Worm (Caenorhabditis elegans) whole organism, mixed stage, embryonic: Measurements from ENCODE around the gene srh-192.
A peak's percentile ranks its signal among the peaks of the same experiment; 100 is the strongest.
"Not testable (repeated sequence)": the region's sequence is repeated elsewhere in the genome, so short reads cannot be mapped to it uniquely, and the experiment has no call there.

Source experiments
- M03D4.4 ChIP-seq: sonication (generic microtip); optimal IDR thresholded peaks from 2 replicates; lab custom pipeline; 2017; ENCODE audit warnings: mild to moderate bottlenecking, missing genetic modification characterization, missing compliant biosample characterization
- blmp-1 ChIP-seq: fragments of 150-350 bp; optimal IDR thresholded peaks from 2 replicates; lab custom pipeline; 2014; ENCODE audit warnings: missing biosample characterization, missing genetic modification characterization
- ceh-39 ChIP-seq: fragments of 150-350 bp; optimal IDR thresholded peaks from 2 replicates; lab custom pipeline; 2014; ENCODE audit warnings: missing biosample characterization, missing genetic modification characterization
- ceh-43 ChIP-seq: fragments of 200-800 bp; sonication (Bioruptor generic); optimal IDR thresholded peaks from 2 replicates; lab custom pipeline; 2018; ENCODE audit warnings: mild to moderate bottlenecking, missing genetic modification characterization, moderate library complexity, missing compliant biosample characterization
- ceh-83 ChIP-seq: fragments of 200-800 bp; sonication (Bioruptor generic); optimal IDR thresholded peaks from 2 replicates; lab custom pipeline; 2018; ENCODE audit warnings: mild to moderate bottlenecking, missing genetic modification characterization, missing compliant biosample characterization
- ces-1 ChIP-seq: fragments of 150-350 bp; optimal IDR thresholded peaks from 2 replicates; lab custom pipeline; 2014; ENCODE audit warnings: missing biosample characterization, missing genetic modification reagents, missing genetic modification characterization
- cnd-1 ChIP-seq: fragments of 200-800 bp; sonication (Bioruptor generic); optimal IDR thresholded peaks from 2 replicates; lab custom pipeline; 2018; ENCODE audit warnings: mild to moderate bottlenecking, missing genetic modification characterization, missing compliant biosample characterization
- elt-1 ChIP-seq: sonication (generic microtip); optimal IDR thresholded peaks from 2 replicates; lab custom pipeline; 2017; ENCODE audit warnings: missing genetic modification characterization, mild to moderate bottlenecking, missing compliant biosample characterization, antibody characterized with exemption, moderate library complexity, borderline replicate concordance; ENCODE audit not compliant: insufficient read depth
- elt-3 ChIP-seq: fragments of 150-350 bp; optimal IDR thresholded peaks from 2 replicates; lab custom pipeline; 2014; ENCODE audit warnings: missing biosample characterization, missing genetic modification characterization
- flh-1 ChIP-seq: fragments of 200-800 bp; sonication (Bioruptor generic); optimal IDR thresholded peaks from 2 replicates; lab custom pipeline; 2018; ENCODE audit warnings: mild to moderate bottlenecking, missing genetic modification characterization, moderate library complexity, missing compliant biosample characterization
- ham-2 ChIP-seq: fragments of 200-800 bp; sonication (Bioruptor generic); optimal IDR thresholded peaks from 2 replicates; lab custom pipeline; 2018; ENCODE audit warnings: mild to moderate bottlenecking, missing genetic modification characterization, missing compliant biosample characterization
- hlh-1 ChIP-seq: fragments of 150-350 bp; optimal IDR thresholded peaks from 2 replicates; lab custom pipeline; 2014; ENCODE audit warnings: missing biosample characterization, missing genetic modification reagents, missing genetic modification characterization
- lin-13 ChIP-seq: fragments of 150-350 bp; optimal IDR thresholded peaks from 2 replicates; lab custom pipeline; 2014; ENCODE audit warnings: missing biosample characterization, missing genetic modification characterization
- mls-2 ChIP-seq: sonication (generic microtip); optimal IDR thresholded peaks from 2 replicates; lab custom pipeline; 2016; ENCODE audit warnings: mild to moderate bottlenecking, missing genetic modification characterization, moderate library complexity, missing compliant biosample characterization
- nhr-2 ChIP-seq: fragments of 150-350 bp; optimal IDR thresholded peaks from 2 replicates; lab custom pipeline; 2014; ENCODE audit warnings: missing biosample characterization, missing genetic modification characterization
- nhr-237 ChIP-seq: fragments of 150-350 bp; optimal IDR thresholded peaks from 2 replicates; lab custom pipeline; 2014; ENCODE audit warnings: missing biosample characterization, missing genetic modification characterization
- nhr-28 ChIP-seq: fragments of 150-350 bp; optimal IDR thresholded peaks from 2 replicates; lab custom pipeline; 2014; ENCODE audit warnings: missing biosample characterization, missing genetic modification characterization
- nhr-76 ChIP-seq: sonication (generic microtip); optimal IDR thresholded peaks from 2 replicates; lab custom pipeline; 2017; ENCODE audit warnings: missing biosample characterization, missing genetic modification characterization
- sem-2 ChIP-seq: fragments of 200-800 bp; sonication (Bioruptor generic); optimal IDR thresholded peaks from 2 replicates; lab custom pipeline; 2018; ENCODE audit warnings: mild to moderate bottlenecking, missing genetic modification characterization, missing compliant biosample characterization
- snpc-4 ChIP-seq: fragments of 150-350 bp; optimal IDR thresholded peaks from 2 replicates; lab custom pipeline; 2014; ENCODE audit warnings: missing biosample characterization, missing genetic modification characterization
- sptf-1 ChIP-seq: sonication (generic microtip); optimal IDR thresholded peaks from 2 replicates; lab custom pipeline; 2017; ENCODE audit warnings: mild to moderate bottlenecking, missing genetic modification characterization, moderate library complexity, missing compliant biosample characterization
- unc-120 ChIP-seq: sonication (generic microtip); optimal IDR thresholded peaks from 2 replicates; lab custom pipeline; 2017; ENCODE audit warnings: missing genetic modification characterization, missing compliant biosample characterization; ENCODE audit not compliant: poor library complexity, severe bottlenecking
- unc-39 ChIP-seq: fragments of 150-350 bp; optimal IDR thresholded peaks from 2 replicates; lab custom pipeline; 2014; ENCODE audit warnings: missing biosample characterization, missing genetic modification characterization
- unc-62 ChIP-seq: fragments of 150-350 bp; optimal IDR thresholded peaks from 2 replicates; lab custom pipeline; 2014; ENCODE audit warnings: missing biosample characterization, missing genetic modification reagents, missing genetic modification characterization
- zip-8 ChIP-seq: fragments of 150-350 bp; optimal IDR thresholded peaks from 2 replicates; lab custom pipeline; 2014; ENCODE audit warnings: missing biosample characterization, missing genetic modification characterization
- ztf-11 ChIP-seq: fragments of 150-350 bp; optimal IDR thresholded peaks from 2 replicates; lab custom pipeline; 2014; ENCODE audit warnings: missing biosample characterization, missing genetic modification characterization

The srh-192 gene

DNA sequence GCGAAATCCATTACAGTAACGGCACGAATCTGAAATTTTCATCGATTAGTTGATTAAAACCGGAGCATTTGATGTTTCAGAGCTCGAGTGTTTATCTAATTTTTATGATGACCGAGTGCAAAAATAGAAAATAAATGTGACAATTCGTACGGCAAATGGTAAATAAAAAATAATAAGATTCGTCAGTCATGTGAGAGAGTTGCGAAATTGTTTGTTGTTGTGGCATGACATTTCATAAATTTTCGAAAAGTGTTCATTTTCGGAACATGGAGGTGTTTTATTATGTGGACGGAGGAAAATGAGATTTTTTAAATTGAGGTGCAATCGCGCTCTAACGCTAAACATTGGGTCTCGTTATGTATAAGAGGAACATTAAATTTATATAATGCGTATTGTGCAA, 26.8 kb upstream of the srh-192 start:
- TF ChIP-seq ztf-11 (tag; lab: Kevin White, UChicago) (no peak), lin-13 (tag; lab: Kevin White, UChicago) (no peak), ceh-83 (GFP tag; lab: Kevin White, UChicago) (no peak), unc-39 (tag; lab: Kevin White, UChicago) (no peak), sptf-1 (tag; lab: Kevin White, UChicago) (no peak), ces-1 (GFP tag; lab: Kevin White, UChicago) (no peak), unc-120 (tag; lab: Kevin White, UChicago) (no peak), ceh-39 (tag; lab: Kevin White, UChicago) (no peak), ham-2 (GFP tag; lab: Kevin White, UChicago) (no peak), elt-3 (no peak), ceh-43 (no peak)

DNA sequence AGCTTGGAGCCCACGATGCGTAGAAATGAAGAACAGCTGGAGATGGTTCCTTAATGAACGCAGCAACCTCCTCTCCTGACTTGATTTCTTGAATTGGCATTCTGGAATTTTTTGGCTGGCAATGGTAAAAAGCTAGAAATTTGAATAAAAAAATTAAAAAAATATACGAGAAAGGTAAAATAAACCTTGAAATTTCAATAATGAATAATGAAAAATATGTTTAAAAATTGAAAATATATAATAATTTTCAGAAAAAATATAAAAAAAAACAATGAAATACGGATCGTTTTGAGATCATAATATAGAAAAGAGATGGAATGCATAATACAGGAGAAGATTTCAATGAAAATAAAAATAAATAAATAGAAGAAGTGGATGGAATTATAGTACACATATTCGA, 26.3 kb upstream of the srh-192 start, which contains the start of gene glrx-3:
Gene glrx-3, minus strand, starts transcription at position 101 of the 400 bp plus-strand sequence.
- no peak for TF ChIP-seq sem-2
- TF ChIP-seq M03D4.4 (tag; lab: Kevin White, UChicago), result no peak
- TF ChIP-seq hlh-1 (tag; lab: Kevin White, UChicago), result no peak
- no peak for TF ChIP-seq mls-2 (tag; lab: Kevin White, UChicago)
- no peak for TF ChIP-seq ceh-83 (GFP tag; lab: Kevin White, UChicago)

DNA sequence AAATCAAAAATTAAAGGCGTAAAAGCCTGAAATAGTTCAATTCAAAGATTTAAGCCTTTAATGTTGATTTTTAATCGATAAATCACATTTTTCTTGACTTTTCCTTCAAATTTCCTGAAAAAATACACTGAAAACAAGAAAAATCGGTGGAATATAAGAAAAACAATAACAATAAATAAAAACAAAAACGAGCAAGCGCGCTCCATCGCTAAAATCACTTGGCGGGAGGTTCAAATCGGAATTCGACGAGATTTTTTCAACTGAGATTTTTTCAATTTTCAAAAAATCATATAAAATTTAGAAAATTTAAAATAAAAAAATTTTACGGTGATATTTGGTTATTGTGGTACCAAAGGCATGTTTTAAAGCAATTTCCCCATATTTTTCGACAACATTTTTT, 24.5 kb upstream of the srh-192 start:
- TF ChIP-seq nhr-237, result no peak
- no peak for TF ChIP-seq sptf-1 (tag; lab: Kevin White, UChicago)
- TF ChIP-seq flh-1, result no peak
- no peak for TF ChIP-seq nhr-28 (tag; lab: Kevin White, UChicago)
- no peak for TF ChIP-seq blmp-1 (tag; lab: Kevin White, UChicago)
- TF ChIP-seq cnd-1 (tag; lab: Kevin White, UChicago), result no peak
- TF ChIP-seq unc-39 (tag; lab: Kevin White, UChicago), result no peak
- no peak for TF ChIP-seq elt-1
- TF ChIP-seq nhr-76 (tag; lab: Kevin White, UChicago), result no peak
- TF ChIP-seq, all 35 proteins: peak for 0

DNA sequence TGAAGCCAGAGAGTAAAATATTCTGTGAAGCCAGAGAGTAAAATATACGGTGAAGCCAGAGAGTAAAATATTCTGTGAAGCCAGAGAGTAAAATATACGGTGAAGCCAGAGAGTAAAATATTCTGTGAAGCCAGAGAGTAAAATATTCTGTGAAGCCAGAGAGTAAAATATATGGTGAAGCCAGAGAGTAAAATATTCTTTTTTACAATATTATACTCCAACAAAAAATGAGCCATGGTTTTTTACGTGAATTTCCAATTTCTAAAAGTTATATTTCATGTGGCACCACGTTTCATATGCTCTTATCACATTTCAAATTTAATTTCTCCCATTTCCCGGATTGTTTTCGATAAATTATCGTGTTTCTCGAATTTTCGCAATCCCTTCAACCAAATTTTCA, 21.5 kb upstream of the srh-192 start, which contains the start of gene irld-1:
Gene irld-1, plus strand, starts transcription at position 301 of the 400 bp plus-strand sequence.
- not testable (repeated sequence) for TF ChIP-seq nhr-76 (tag; lab: Kevin White, UChicago); cnd-1 (tag; lab: Kevin White, UChicago); ceh-43

DNA sequence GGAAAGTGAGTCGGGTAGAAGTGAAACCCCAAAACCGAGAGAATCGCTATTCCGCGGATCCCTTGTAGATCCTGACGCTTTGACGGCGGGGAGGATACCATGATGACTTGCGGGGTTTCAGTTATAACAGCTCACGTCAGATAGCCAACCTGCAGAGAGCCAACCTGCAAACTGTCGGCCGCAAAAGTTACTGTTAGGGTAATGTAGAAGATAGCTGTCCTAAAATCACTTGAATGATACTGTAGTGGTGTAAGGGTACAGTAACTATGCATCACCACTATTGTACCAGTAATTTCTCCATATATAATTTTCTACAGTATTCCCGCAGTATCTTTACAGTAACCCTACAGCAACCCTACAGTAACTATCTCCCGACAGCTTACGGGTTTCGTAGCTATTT, 17.5 kb upstream of the srh-192 start, which contains the start of gene oac-12:
Gene oac-12, minus strand, starts transcription at position 101 of the 400 bp plus-strand sequence.
- no peak for TF ChIP-seq unc-62 (GFP tag; lab: Kevin White, UChicago)
- TF ChIP-seq ceh-39 (tag; lab: Kevin White, UChicago), result no peak
- no peak for TF ChIP-seq unc-39 (tag; lab: Kevin White, UChicago)
- no peak for TF ChIP-seq ces-1 (GFP tag; lab: Kevin White, UChicago)
- no peak for TF ChIP-seq nhr-28 (tag; lab: Kevin White, UChicago)
- no peak for TF ChIP-seq snpc-4

DNA sequence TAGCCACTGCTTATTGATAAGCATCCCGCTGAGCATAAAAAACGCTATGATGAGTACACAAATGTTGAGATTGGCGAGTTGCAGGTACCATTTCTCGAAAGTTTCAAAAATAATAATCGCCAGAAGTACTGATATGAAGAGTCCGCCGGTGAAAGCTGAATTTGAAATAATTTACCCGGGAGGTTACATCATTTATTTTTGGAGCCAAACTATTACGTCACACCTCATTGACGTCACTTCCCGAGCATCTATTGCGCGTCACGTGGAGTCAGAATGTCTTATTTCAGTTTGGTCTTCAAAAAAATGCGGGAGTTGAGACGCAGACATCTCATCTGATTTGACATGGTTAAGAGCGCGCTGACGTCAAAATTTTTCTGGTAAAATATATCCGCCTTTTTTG, 15.9 kb upstream of the srh-192 start:
- TF ChIP-seq nhr-2 (no peak), ceh-39 (tag; lab: Kevin White, UChicago) (no peak), unc-120 (tag; lab: Kevin White, UChicago) (no peak), zip-8 (tag; lab: Kevin White, UChicago) (peak; percentile 95), nhr-28 (tag; lab: Kevin White, UChicago) (no peak)

DNA sequence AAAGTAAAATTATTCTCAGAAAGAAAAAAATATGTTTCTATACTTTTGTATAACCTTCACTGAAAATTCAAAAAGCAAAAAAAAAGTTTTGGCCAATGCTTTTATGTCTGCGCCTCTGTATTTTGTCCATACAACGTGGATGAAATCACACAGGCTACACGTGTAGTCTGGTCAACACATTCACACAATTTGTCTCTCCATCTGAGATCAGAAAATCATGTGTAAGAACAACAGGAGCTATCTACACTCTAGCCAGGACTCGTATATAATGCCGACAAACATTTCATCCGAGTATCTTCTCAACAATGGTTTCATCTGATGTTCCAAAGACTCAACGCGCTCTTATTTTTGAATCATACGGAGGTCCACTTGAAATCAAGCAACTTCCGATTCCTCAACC, 11.9 kb upstream of the srh-192 start, which contains the start of gene D2063.1:
Gene D2063.1, plus strand, starts transcription at position 281 of the 400 bp plus-strand sequence.
- TF ChIP-seq ham-2 (GFP tag; lab: Kevin White, UChicago) (no peak), blmp-1 (tag; lab: Kevin White, UChicago) (no peak), elt-1 (no peak), cnd-1 (tag; lab: Kevin White, UChicago) (no peak), ceh-39 (tag; lab: Kevin White, UChicago) (no peak), hlh-1 (tag; lab: Kevin White, UChicago) (peak; percentile 61)
